Worm (Caenorhabditis elegans): Measurements from ENCODE around the gene cyn-7.
A peak's percentile ranks its signal among the peaks of the same experiment; 100 is the strongest.

The cyn-7 gene

ce11 chrV:15186259-15186927, 785 bp downstream of the cyn-7 start, which contains the start of gene Y75B12B.3:
Gene Y75B12B.3 (minus strand): TSS chrV:15186279.
- TF ChIP-seq lsy-12 (tag; optimal IDR thresholded peaks at IDR 0.05), result no peak
- TF ChIP-seq nhr-237 (tag; optimal IDR thresholded peaks at IDR 0.05), result no peak
- peak; percentile 46 for TF ChIP-seq pha-4 (tag; optimal IDR thresholded peaks at IDR 0.05)
- peak; percentile 86 for TF ChIP-seq ama-1 (optimal IDR thresholded peaks at IDR 0.05)
- TF ChIP-seq nhr-25 (tag; optimal IDR thresholded peaks at IDR 0.05), result peak; percentile 31
- TF ChIP-seq ceh-9 (tag; optimal IDR thresholded peaks at IDR 0.05), result no peak

DNA sequence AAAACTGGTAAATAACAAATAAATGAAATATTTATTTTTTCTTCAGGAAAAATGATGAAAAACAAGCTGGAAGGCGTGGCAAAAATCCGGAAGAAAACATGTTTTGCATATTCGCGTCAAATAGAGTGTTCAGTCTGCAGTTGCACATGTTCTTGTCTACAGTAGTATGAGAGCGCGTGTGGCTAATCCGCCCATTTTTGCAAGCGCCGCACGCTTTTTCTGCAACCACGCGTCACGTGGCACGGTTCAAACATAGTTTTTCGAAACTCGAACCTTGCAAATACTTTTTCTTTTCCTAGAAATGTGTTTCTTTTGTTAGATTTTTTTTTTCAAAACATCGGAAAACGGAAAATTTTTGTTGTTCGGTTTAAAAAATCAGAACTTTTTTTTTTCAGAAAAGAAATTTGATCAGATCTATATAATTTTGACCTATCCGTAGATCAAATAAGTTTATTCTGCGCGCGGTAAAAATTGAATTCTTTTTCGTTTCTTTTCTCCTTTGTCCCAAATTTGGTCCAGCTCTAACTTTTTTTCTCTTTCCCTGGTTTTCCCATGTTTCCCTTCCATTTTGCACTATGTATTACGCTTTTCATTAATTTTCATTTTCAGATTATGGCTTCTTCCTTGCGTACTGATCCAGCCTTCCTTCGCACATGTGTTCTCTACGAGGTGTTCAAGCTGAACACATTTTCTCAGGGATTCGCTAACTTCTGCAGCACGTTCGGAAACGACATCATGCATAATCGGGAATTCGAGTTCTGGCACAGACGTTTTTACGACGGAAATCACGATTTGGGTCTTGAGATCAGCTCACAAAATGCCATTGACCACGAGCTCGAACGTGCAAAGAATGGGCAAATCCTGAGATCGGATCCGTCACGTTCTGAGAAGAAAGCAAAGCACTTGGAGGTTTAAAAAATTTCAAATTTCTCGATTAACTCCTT, 2.8 kb downstream of the cyn-7 start, which contains the start of gene Y75B12B.1:
TSS of gene Y75B12B.1 (plus strand) at position 603 of the 944 bp plus-strand sequence.
- TF ChIP-seq nhr-12 (tag; optimal IDR thresholded peaks at IDR 0.05), result no peak
- TF ChIP-seq nhr-11 (tag; optimal IDR thresholded peaks at IDR 0.05), result no peak
- TF ChIP-seq zag-1 (tag; optimal IDR thresholded peaks at IDR 0.05), result no peak
- no peak for TF ChIP-seq mml-1 (tag; optimal IDR thresholded peaks at IDR 0.05)
- no peak for TF ChIP-seq nhr-76 (tag; optimal IDR thresholded peaks at IDR 0.05)

ce11 chrV:15182407-15182806, 4.8 kb downstream of the cyn-7 start, which contains the start of gene fbxa-84:
Gene fbxa-84 (plus strand): TSS chrV:15182440.
- peak; percentile 54 for TF ChIP-seq elt-2 (tag; optimal IDR thresholded peaks at IDR 0.05)
- TF ChIP-seq nhr-77 (tag; optimal IDR thresholded peaks at IDR 0.05), result no peak

DNA sequence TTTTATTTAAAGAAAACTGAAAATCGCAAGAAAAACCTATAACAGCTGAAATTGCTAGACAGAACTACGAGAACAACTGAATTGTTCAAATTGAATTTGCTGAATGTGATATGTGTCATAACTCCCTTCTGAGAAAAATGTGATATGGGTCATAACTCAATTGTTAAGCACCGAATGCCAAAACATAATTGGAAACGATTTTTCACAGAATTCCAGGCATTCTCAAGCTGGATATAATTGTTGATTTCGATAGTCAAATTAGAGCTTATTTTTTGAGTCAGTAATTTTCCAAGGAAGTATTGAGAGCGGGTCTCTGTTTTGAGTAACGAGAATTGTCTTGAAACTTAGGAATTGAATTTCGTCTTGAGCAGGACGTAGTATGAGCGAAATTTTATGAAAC, 5.3 kb downstream of the cyn-7 start:
- TF ChIP-seq fkh-10 (GFP tag; optimal IDR thresholded peaks at IDR 0.05), result no peak
- no peak for TF ChIP-seq R02D3.7 (tag; optimal IDR thresholded peaks at IDR 0.05)
- TF ChIP-seq jun-1 (tag; optimal IDR thresholded peaks at IDR 0.05), result no peak
- TF ChIP-seq pha-4 (tag; optimal IDR thresholded peaks at IDR 0.05), result no peak
- peak; percentile 5 for TF ChIP-seq nhr-11 (tag; optimal IDR thresholded peaks at IDR 0.05)

ce11 chrV:15179757-15180156, 7.4 kb downstream of the cyn-7 start, which contains the start of gene T09F5.10:
Gene T09F5.10 (plus strand): TSS chrV:15180057.
- TF ChIP-seq mdl-1 (tag; optimal IDR thresholded peaks at IDR 0.05) (no peak), ceh-28 (tag; optimal IDR thresholded peaks at IDR 0.05) (no peak), mml-1 (tag; optimal IDR thresholded peaks at IDR 0.05) (no peak), fkh-10 (GFP tag; optimal IDR thresholded peaks at IDR 0.05) (no peak), aly-2 (tag; optimal IDR thresholded peaks at IDR 0.05) (no peak), ztf-11 (tag; optimal IDR thresholded peaks at IDR 0.05) (no peak), R02D3.7 (tag; optimal IDR thresholded peaks at IDR 0.05) (no peak), zag-1 (tag; optimal IDR thresholded peaks at IDR 0.05) (no peak), lin-39 (tag; optimal IDR thresholded peaks at IDR 0.05) (no peak), egl-5 (tag; optimal IDR thresholded peaks at IDR 0.05) (no peak), unc-62 (GFP tag; optimal IDR thresholded peaks at IDR 0.05) (no peak), ceh-16 (tag; optimal IDR thresholded peaks at IDR 0.05) (no peak), elt-3 (tag; optimal IDR thresholded peaks at IDR 0.05) (no peak), eor-1 (tag; optimal IDR thresholded peaks at IDR 0.05) (no peak), fkh-2 (tag; optimal IDR thresholded peaks at IDR 0.05) (no peak), elt-1 (tag; optimal IDR thresholded peaks at IDR 0.05) (no peak), ceh-82 (tag; optimal IDR thresholded peaks at IDR 0.05) (no peak)

- TF ChIP-seq elt-2 (tag; optimal IDR thresholded peaks at IDR 0.05) (peak; percentile 3), nhr-23 (tag; optimal IDR thresholded peaks at IDR 0.05) (no peak)
These were observed 11.7 kb downstream of the cyn-7 start, which contains the start of gene clec-47 for ce11 chrV:15175459-15175858. Gene clec-47 (plus strand): TSS chrV:15175759.
